Worm (Caenorhabditis elegans): Measurements from ENCODE around the gene Y6D1A.2.

DNA sequence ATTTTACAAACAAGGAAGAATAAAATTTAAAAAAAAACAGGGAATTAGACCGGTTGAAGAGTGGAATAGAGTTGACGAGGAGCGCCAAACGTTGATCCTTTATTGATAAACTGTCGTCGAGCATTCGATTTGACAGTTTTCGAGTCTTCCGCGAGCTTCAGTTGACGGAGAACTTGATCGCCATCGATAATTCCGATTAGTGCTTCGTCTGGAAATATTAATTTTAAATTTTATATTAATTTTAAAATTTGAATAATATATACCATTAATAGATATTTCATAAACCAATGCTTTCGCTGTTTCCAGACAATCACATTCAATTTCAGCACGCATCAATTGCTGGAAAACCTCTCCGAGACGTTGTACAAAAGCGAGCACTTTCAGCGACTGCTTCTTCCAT lies 45.9 kb upstream of the Y6D1A.2 start, which contains the start of gene K12D12.4:
- TF ChIP-seq him-1 (tag; optimal IDR thresholded peaks at IDR 0.05) (no peak), dao-5 (tag; optimal IDR thresholded peaks at IDR 0.05) (no peak), W03F9.2 (tag; optimal IDR thresholded peaks at IDR 0.05) (no peak)
